Fruit fly (Drosophila melanogaster) whole organism, embryonic: ENCODE measurements around the gene CG12995.
A peak's percentile ranks its signal among the peaks of the same experiment; 100 is the strongest.

Experiments
- Abd-B ChIP-seq: fragments of 200-800 bp; sonication (Bioruptor generic); optimal IDR thresholded peaks from 2 replicates; lab custom pipeline; 2018; ENCODE audit warnings: missing biosample characterization, mild to moderate bottlenecking, missing genetic modification characterization, moderate library complexity
- Blimp-1 ChIP-seq: fragments of 200-800 bp; sonication (Bioruptor generic); optimal IDR thresholded peaks from 3 replicates; lab custom pipeline; 2018; ENCODE audit warnings: missing biosample characterization, missing genetic modification characterization, mild to moderate bottlenecking, moderate library complexity, missing genetic modification reagents
- BtbVII ChIP-seq: fragments of 200-800 bp; sonication (Bioruptor generic); optimal IDR thresholded peaks from 3 replicates; lab custom pipeline; 2017; ENCODE audit warnings: missing biosample characterization, mild to moderate bottlenecking, missing genetic modification characterization
- CG11696 ChIP-seq: fragments of 200-800 bp; sonication (Bioruptor generic); IDR thresholded peaks from 2 replicates; pipeline ENCODE4 v1.3.6; 2022; ENCODE audit warnings: missing biosample characterization, missing genetic modification characterization
- CG13287 ChIP-seq: fragments of 200-800 bp; sonication (Bioruptor generic); IDR thresholded peaks from 2 replicates; pipeline ENCODE4 v1.3.6; 2022; ENCODE audit warnings: missing biosample characterization, missing genetic modification characterization; ENCODE audit not compliant: partially characterized antibody
- CG17385 ChIP-seq: fragments of 200-800 bp; sonication (Bioruptor generic); optimal IDR thresholded peaks from 3 replicates; lab custom pipeline; 2018; ENCODE audit warnings: missing biosample characterization, mild to moderate bottlenecking, missing genetic modification characterization
- CG4360 ChIP-seq: fragments of 200-800 bp; sonication (Bioruptor generic); IDR thresholded peaks from 2 replicates; pipeline ENCODE4 v1.3.6; 2022; ENCODE audit warnings: missing biosample characterization, missing genetic modification characterization
- CG5180 ChIP-seq: fragments of 200-800 bp; sonication (Bioruptor generic); optimal IDR thresholded peaks from 3 replicates; lab custom pipeline; 2017; ENCODE audit warnings: missing biosample characterization, missing genetic modification characterization, mild to moderate bottlenecking, moderate library complexity, missing genetic modification reagents
- CG5245 ChIP-seq: fragments of 200-800 bp; sonication (Bioruptor generic); optimal IDR thresholded peaks from 3 replicates; lab custom pipeline; 2016; ENCODE audit warnings: missing biosample characterization, missing genetic modification characterization
- CG6654 ChIP-seq: fragments of 200-800 bp; sonication (Bioruptor generic); optimal IDR thresholded peaks from 2 replicates; lab custom pipeline; 2017; ENCODE audit warnings: missing biosample characterization, mild to moderate bottlenecking, missing genetic modification characterization
- CG6791 ChIP-seq: fragments of 200-800 bp; sonication (Bioruptor generic); IDR thresholded peaks from 3 replicates; pipeline ENCODE4 v1.3.6; 2022; ENCODE audit warnings: missing biosample characterization, missing genetic modification characterization; ENCODE audit not compliant: partially characterized antibody
- CG8281 ChIP-seq: fragments of 200-800 bp; sonication (Bioruptor generic); optimal IDR thresholded peaks from 2 replicates; lab custom pipeline; 2018; ENCODE audit warnings: missing biosample characterization, mild to moderate bottlenecking, missing genetic modification characterization, moderate library complexity
- D ChIP-seq, 2 experiments: fragments of 200-800 bp in 1 of 2; fragments of >200 bp in 1 of 2; sonication (Bioruptor generic) in 1 of 2; optimal IDR thresholded peaks; 2 replicates in 1 of 2; 3 replicates in 1 of 2; lab custom pipeline; 2017; ENCODE audit warnings: mild to moderate bottlenecking in 1 of 2, missing biosample characterization in 1 of 2, missing genetic modification characterization in 1 of 2, missing genetic modification reagents in 1 of 2
- Ets65A ChIP-seq: fragments of 200-800 bp; sonication (Bioruptor generic); peaks from one replicate; lab custom pipeline; 2016; ENCODE audit warnings: missing biosample characterization, missing genetic modification characterization
- Fer1 ChIP-seq: fragments of 200-800 bp; sonication (Bioruptor generic); optimal IDR thresholded peaks from 2 replicates; lab custom pipeline; 2017; ENCODE audit warnings: missing biosample characterization, mild to moderate bottlenecking, missing genetic modification characterization
- Fer3 ChIP-seq: fragments of 200-800 bp; sonication (Bioruptor generic); optimal IDR thresholded peaks from 2 replicates; lab custom pipeline; 2018; ENCODE audit warnings: missing biosample characterization, mild to moderate bottlenecking, missing genetic modification characterization, moderate library complexity
- H2.0 ChIP-seq: fragments of 200-800 bp; sonication (Bioruptor generic); IDR thresholded peaks from 2 replicates; pipeline ENCODE4 v1.3.6; 2022; ENCODE audit warnings: missing biosample characterization, missing genetic modification characterization
- HmgZ ChIP-seq: fragments of 200-800 bp; sonication (Bioruptor generic); optimal IDR thresholded peaks from 2 replicates; lab custom pipeline; 2018; ENCODE audit warnings: missing biosample characterization, mild to moderate bottlenecking, missing genetic modification characterization
- Hr3 ChIP-seq: fragments of 200-800 bp; sonication (Bioruptor generic); optimal IDR thresholded peaks from 3 replicates; lab custom pipeline; 2016; ENCODE audit warnings: missing biosample characterization, missing genetic modification characterization
- Hr78 ChIP-seq, 2 experiments: fragments of 200-800 bp in 1 of 2; fragments of >200 bp in 1 of 2; sonication (Bioruptor generic) in 1 of 2; optimal IDR thresholded peaks; 2 replicates each; lab custom pipeline; 2017 to 2019; ENCODE audit warnings: missing biosample characterization in 2 of 2, missing genetic modification characterization in 2 of 2, mild to moderate bottlenecking in 1 of 2, moderate library complexity in 1 of 2
- Max ChIP-seq: fragments of 200-800 bp; sonication (Bioruptor generic); optimal IDR thresholded peaks from 2 replicates; lab custom pipeline; 2016; ENCODE audit warnings: missing biosample characterization, mild to moderate bottlenecking, missing genetic modification characterization
- Med ChIP-seq: fragments of 200-800 bp; sonication (Bioruptor generic); peaks from one replicate; lab custom pipeline; 2016; ENCODE audit warnings: missing biosample characterization, missing genetic modification characterization, mild to moderate bottlenecking, inconsistent platforms, moderate library complexity
- NfI ChIP-seq: fragments of 200-800 bp; sonication (Bioruptor generic); optimal IDR thresholded peaks from 3 replicates; lab custom pipeline; 2018; ENCODE audit warnings: missing biosample characterization, mild to moderate bottlenecking, missing genetic modification characterization, moderate library complexity
- Oli ChIP-seq: fragments of 200-800 bp; sonication (Bioruptor generic); optimal IDR thresholded peaks from 2 replicates; lab custom pipeline; 2018; ENCODE audit warnings: missing biosample characterization, mild to moderate bottlenecking, missing genetic modification characterization, moderate library complexity
- Pdp1 ChIP-seq, 2 experiments: fragments of 200-800 bp; sonication (Bioruptor generic); optimal IDR thresholded peaks; 3 replicates each; lab custom pipeline; 2016; ENCODE audit warnings: missing biosample characterization in 2 of 2, missing genetic modification characterization in 2 of 2, mild to moderate bottlenecking in 1 of 2, moderate library complexity in 1 of 2
- Scr ChIP-seq: fragments of 200-800 bp; sonication (Bioruptor generic); IDR thresholded peaks from 2 replicates; pipeline ENCODE4 v1.3.6; 2022; ENCODE audit warnings: missing biosample characterization, missing genetic modification characterization; ENCODE audit not compliant: partially characterized antibody
- Ssrp ChIP-seq: fragments of 200-800 bp; sonication (Bioruptor generic); optimal IDR thresholded peaks from 2 replicates; lab custom pipeline; 2018; ENCODE audit warnings: missing biosample characterization, mild to moderate bottlenecking, missing genetic modification characterization, moderate library complexity
- Usf ChIP-seq: fragments of 200-800 bp; sonication (Bioruptor generic); optimal IDR thresholded peaks from 2 replicates; lab custom pipeline; 2017; ENCODE audit warnings: missing genotype, missing biosample characterization, missing genetic modification characterization
- aop ChIP-seq: fragments of 200-800 bp; sonication (Bioruptor generic); IDR thresholded peaks from 2 replicates; pipeline ENCODE4 v1.3.6; 2022; ENCODE audit warnings: missing biosample characterization, missing genetic modification characterization
- caup ChIP-seq: fragments of 200-800 bp; sonication (Bioruptor generic); optimal IDR thresholded peaks from 3 replicates; lab custom pipeline; 2017; ENCODE audit warnings: missing biosample characterization, mild to moderate bottlenecking, missing genetic modification characterization, moderate library complexity; ENCODE audit not compliant: severe bottlenecking
- cwo ChIP-seq: fragments of 200-800 bp; sonication (Bioruptor generic); optimal IDR thresholded peaks from 3 replicates; lab custom pipeline; 2017; ENCODE audit warnings: missing biosample characterization, missing genetic modification characterization, mild to moderate bottlenecking, moderate library complexity, missing genetic modification reagents
- gcm2 ChIP-seq: fragments of 200-800 bp; sonication (Bioruptor generic); optimal IDR thresholded peaks from 2 replicates; lab custom pipeline; 2016; ENCODE audit warnings: missing biosample characterization, missing genetic modification characterization
- gem ChIP-seq: fragments of 200-800 bp; sonication (Bioruptor generic); optimal IDR thresholded peaks from 2 replicates; lab custom pipeline; 2019; ENCODE audit warnings: missing biosample characterization, mild to moderate bottlenecking, missing genetic modification characterization, moderate library complexity
- grau ChIP-seq: fragments of 200-800 bp; optimal IDR thresholded peaks from 3 replicates; lab custom pipeline; 2019; ENCODE audit warnings: missing biosample characterization, mild to moderate bottlenecking, missing genetic modification characterization, moderate library complexity
- gsb-n ChIP-seq: fragments of 200-800 bp; sonication (Bioruptor generic); optimal IDR thresholded peaks from 3 replicates; lab custom pipeline; 2018; ENCODE audit warnings: missing biosample characterization, mild to moderate bottlenecking, missing genetic modification characterization
- nau ChIP-seq: fragments of 200-800 bp; sonication (Bioruptor generic); optimal IDR thresholded peaks from 3 replicates; lab custom pipeline; 2017; ENCODE audit warnings: missing biosample characterization, mild to moderate bottlenecking, missing genetic modification characterization, missing genetic modification reagents
- oc ChIP-seq: fragments of 200-800 bp; sonication (Bioruptor generic); optimal IDR thresholded peaks from 2 replicates; lab custom pipeline; 2018; ENCODE audit warnings: missing biosample characterization, mild to moderate bottlenecking, missing genetic modification characterization, moderate library complexity
- pros ChIP-seq: fragments of 200-800 bp; sonication (Bioruptor generic); optimal IDR thresholded peaks from 3 replicates; lab custom pipeline; 2019; ENCODE audit warnings: missing biosample characterization, mild to moderate bottlenecking, missing genetic modification characterization, moderate library complexity
- row ChIP-seq: fragments of 200-800 bp; sonication (Bioruptor generic); IDR thresholded peaks from 3 replicates; pipeline ENCODE4 v1.3.6; 2022; ENCODE audit warnings: missing biosample characterization, missing genetic modification characterization
- run ChIP-seq: fragments of 200-800 bp; sonication (Bioruptor generic); optimal IDR thresholded peaks from 3 replicates; lab custom pipeline; 2018; ENCODE audit warnings: missing biosample characterization, mild to moderate bottlenecking, missing genetic modification characterization
- scrt ChIP-seq: fragments of 200-800 bp; sonication (Bioruptor generic); optimal IDR thresholded peaks from 2 replicates; lab custom pipeline; 2018; ENCODE audit warnings: missing biosample characterization, mild to moderate bottlenecking, missing genetic modification characterization, moderate library complexity
- sens ChIP-seq: fragments of 200-800 bp; sonication (Bioruptor generic); peaks from one replicate; lab custom pipeline; 2016; ENCODE audit warnings: missing biosample characterization, missing genetic modification characterization
- sens-2 ChIP-seq: fragments of 200-800 bp; sonication (Bioruptor generic); IDR thresholded peaks from 2 replicates; pipeline ENCODE4 v1.3.6; 2022; ENCODE audit warnings: missing biosample characterization, missing genetic modification characterization
- tin ChIP-seq: fragments of 200-800 bp; sonication (Bioruptor generic); optimal IDR thresholded peaks from 3 replicates; lab custom pipeline; 2016; ENCODE audit warnings: missing biosample characterization, missing genetic modification characterization
- unc-4 ChIP-seq: fragments of 200-800 bp; sonication (Bioruptor generic); IDR thresholded peaks from 2 replicates; pipeline ENCODE4 v1.3.6; 2022; ENCODE audit warnings: missing biosample characterization, missing genetic modification characterization; ENCODE audit not compliant: partially characterized antibody
- vnd ChIP-seq: fragments of 200-800 bp; sonication (Bioruptor generic); IDR thresholded peaks from 3 replicates; pipeline ENCODE4 v1.3.6; 2022; ENCODE audit warnings: missing biosample characterization, missing genetic modification characterization; ENCODE audit not compliant: partially characterized antibody

Gene CG12995

DNA sequence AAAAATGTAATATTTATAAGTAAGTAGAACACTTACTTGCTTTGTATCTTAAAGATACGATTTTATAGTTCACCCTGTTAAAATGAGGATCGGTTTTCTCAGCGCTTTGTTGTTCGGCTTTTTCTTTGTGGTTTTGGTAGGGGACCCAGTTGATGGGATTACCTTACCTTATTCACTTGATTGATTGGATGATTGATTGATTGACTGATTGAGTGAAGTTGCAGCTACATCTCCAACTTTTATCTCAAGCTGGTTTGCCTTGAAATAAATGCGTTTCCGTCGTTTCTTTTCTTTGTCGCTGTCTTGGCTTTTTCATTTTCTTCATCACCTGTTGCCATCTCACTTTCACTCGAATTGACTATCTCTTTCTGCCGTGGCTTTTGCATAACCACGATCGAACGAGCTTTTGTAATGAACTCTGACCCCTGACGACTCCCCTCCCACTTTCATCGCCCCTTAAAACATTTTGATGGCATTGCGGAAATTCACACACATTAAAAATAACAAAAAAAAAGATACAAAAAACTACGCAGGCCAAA lies 37.0 kb downstream of the CG12995 start:
- no peak for TF ChIP-seq CG5180 (GFP tag; lab: Kevin White, UChicago)
- no peak for TF ChIP-seq run
- TF ChIP-seq CG8281 (tag; lab: Kevin White, UChicago), result peak; percentile 93
- peak; percentile 13 for TF ChIP-seq oc (tag; lab: Kevin White, UChicago)
- TF ChIP-seq aop (GFP tag; lab: Robert Waterston, UW), result no peak
- TF ChIP-seq Blimp-1, result peak; percentile 78
- TF ChIP-seq pros (GFP tag; lab: Kevin White, UChicago), result peak; percentile 71
- no peak for TF ChIP-seq scrt (GFP tag; lab: Kevin White, UChicago)
- no peak for TF ChIP-seq caup (GFP tag; lab: Kevin White, UChicago)
- no peak for TF ChIP-seq BtbVII (GFP tag; lab: Kevin White, UChicago)
- TF ChIP-seq Hr78 (GFP tag; optimal IDR thresholded peaks at IDR 0.05; lab: Kevin White, UChicago), result peak in 1 of 2 experiments; percentile 96
- no peak for TF ChIP-seq CG13287 (GFP tag; lab: Robert Waterston, UW)
- no peak for TF ChIP-seq sens-2 (GFP tag; lab: Robert Waterston, UW)
- TF ChIP-seq Pdp1 (GFP tag; optimal IDR thresholded peaks at IDR 0.05; lab: Kevin White, UChicago), result peak in 1 of 2 experiments; percentile 48
- TF ChIP-seq CG5245 (GFP tag; lab: Kevin White, UChicago), result no peak
- TF ChIP-seq Fer1 (GFP tag; lab: Kevin White, UChicago), result no peak

DNA sequence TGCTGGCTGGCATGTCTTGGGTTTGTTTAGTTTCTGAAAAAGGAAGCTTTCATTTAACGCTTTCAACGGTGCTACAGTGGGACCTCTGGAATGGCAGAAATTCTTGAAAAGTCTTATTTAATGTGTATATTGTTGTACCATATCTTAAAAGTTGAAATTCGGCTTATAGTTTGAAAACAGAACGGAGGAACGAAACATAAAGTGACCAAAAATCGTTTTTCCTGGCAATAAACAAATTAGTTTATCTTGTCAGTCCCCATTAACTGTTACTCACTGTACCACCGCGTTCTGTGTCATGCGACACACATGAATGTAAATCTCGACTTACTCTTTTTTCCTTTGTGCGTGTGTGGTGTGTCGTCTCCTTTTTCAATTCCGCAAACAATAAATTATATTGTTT lies 37.7 kb downstream of the CG12995 start:
- peak; percentile 64 for TF ChIP-seq grau
- TF ChIP-seq Fer3 (tag; lab: Kevin White, UChicago), result no peak
- peak; percentile 29 for TF ChIP-seq sens (GFP tag; lab: Kevin White, UChicago)
- TF ChIP-seq Max (GFP tag; lab: Kevin White, UChicago), result no peak
- no peak for TF ChIP-seq Usf
- TF ChIP-seq row (GFP tag; lab: Robert Waterston, UW), result peak; percentile 25; the same call in 1 of the 3 replicates
- peak; percentile 70 for TF ChIP-seq Med
- TF ChIP-seq Oli, result no peak
- no peak for TF ChIP-seq Hr3
- TF ChIP-seq Ets65A (GFP tag; lab: Kevin White, UChicago), result peak; percentile 87

DNA sequence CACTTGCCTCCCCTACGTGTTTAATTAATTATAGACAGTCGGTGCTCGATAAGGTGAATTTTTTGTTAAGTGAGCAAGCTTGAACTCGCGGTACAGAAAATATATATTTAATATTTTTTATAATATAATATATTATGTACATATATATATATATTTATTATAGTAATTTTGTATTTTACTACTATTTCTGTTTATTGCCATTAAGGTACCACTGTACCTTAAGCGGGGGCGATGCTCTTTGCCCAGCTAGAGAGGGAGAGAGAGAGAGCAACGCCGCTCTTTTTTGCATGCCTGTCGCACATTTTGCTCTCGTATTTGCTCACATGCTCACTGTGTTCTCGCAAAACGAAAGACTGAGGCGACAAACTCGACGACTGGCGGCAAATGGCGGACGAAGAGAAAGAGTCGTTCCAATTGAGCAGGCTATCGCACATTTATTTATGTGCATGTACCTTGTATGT lies 39.3 kb downstream of the CG12995 start:
- TF ChIP-seq NfI, result peak; percentile 42
- TF ChIP-seq CG11696 (GFP tag; lab: Robert Waterston, UW), result no peak
- no peak for TF ChIP-seq D (optimal IDR thresholded peaks at IDR 0.05; lab: Kevin White, UChicago)
- no peak for TF ChIP-seq D (GFP tag; optimal IDR thresholded peaks at IDR 0.05; lab: Kevin White, UChicago)
- no peak for TF ChIP-seq CG6654 (GFP tag; lab: Kevin White, UChicago)
- no peak for TF ChIP-seq Abd-B (GFP tag; lab: Kevin White, UChicago)
- TF ChIP-seq CG4360 (GFP tag; lab: Robert Waterston, UW), result no peak
- no peak for TF ChIP-seq tin (GFP tag; lab: Kevin White, UChicago)
- TF ChIP-seq CG17385, result peak; percentile 56
- TF ChIP-seq vnd (GFP tag; lab: Robert Waterston, UW), result no peak
- peak; percentile 69 for TF ChIP-seq cwo (GFP tag; lab: Kevin White, UChicago)
- no peak for TF ChIP-seq nau (GFP tag; lab: Kevin White, UChicago)
- peak; percentile 60 for TF ChIP-seq gem (tag; lab: Kevin White, UChicago)
- TF ChIP-seq Scr (GFP tag; lab: Robert Waterston, UW), result no peak
- TF ChIP-seq gcm2 (GFP tag; lab: Kevin White, UChicago), result no peak
- no peak for TF ChIP-seq HmgZ
- 0 out of 2 replicates have a peak, but pooled peaks have one; percentile 12 for TF ChIP-seq H2.0
- TF ChIP-seq unc-4 (GFP tag; lab: Robert Waterston, UW), result no peak
- no peak for TF ChIP-seq Ssrp (tag; lab: Kevin White, UChicago)
- no peak for TF ChIP-seq CG6791
- no peak for TF ChIP-seq gsb-n (tag; lab: Kevin White, UChicago)
